Fruit fly (Drosophila melanogaster) whole organism, wandering third instar larva: ENCODE results near the gene CG31230.

Source experiments
- Abd-B ChIP-seq: fragments of >200 bp; optimal IDR thresholded peaks from 2 replicates; lab custom pipeline; 2017; ENCODE audit warnings: missing biosample characterization, missing genetic modification characterization
- CG32264 ChIP-seq: fragments of 200-800 bp; sonication (Bioruptor generic); optimal IDR thresholded peaks from 2 replicates; lab custom pipeline; 2016; ENCODE audit warnings: missing biosample characterization, missing genetic modification characterization
- CG9705 ChIP-seq: fragments of 200-800 bp; sonication (Bioruptor generic); optimal IDR thresholded peaks from 2 replicates; lab custom pipeline; 2018; ENCODE audit warnings: missing biosample characterization, mild to moderate bottlenecking, missing genetic modification characterization
- CrebA ChIP-seq: fragments of 200-800 bp; sonication (Bioruptor generic); optimal IDR thresholded peaks from 2 replicates; lab custom pipeline; 2016; ENCODE audit warnings: missing biosample characterization, mild to moderate bottlenecking, missing genetic modification characterization, borderline replicate concordance
- Dfd ChIP-seq: fragments of >200 bp; optimal IDR thresholded peaks from 2 replicates; lab custom pipeline; 2017; ENCODE audit warnings: missing biosample characterization, missing genetic modification characterization
- Dif ChIP-seq: fragments of 200-275, 200-300 bp; sonication (Bioruptor generic); optimal IDR thresholded peaks from 2 replicates; lab custom pipeline; 2018; ENCODE audit warnings: missing biosample characterization, missing genetic modification characterization; ENCODE audit not compliant: partially characterized antibody
- GATAd ChIP-seq: sonication (Bioruptor generic); optimal IDR thresholded peaks from 2 replicates; lab custom pipeline; 2016; ENCODE audit warnings: missing biosample characterization, missing genetic modification characterization
- HLH106 ChIP-seq: fragments of 200-800 bp; optimal IDR thresholded peaks from 3 replicates; lab custom pipeline; 2019; ENCODE audit warnings: missing biosample characterization, mild to moderate bottlenecking, missing genetic modification characterization, moderate library complexity
- Hnf4 ChIP-seq: fragments of 200-800 bp; sonication (Bioruptor generic); optimal IDR thresholded peaks from 2 replicates; lab custom pipeline; 2016; ENCODE audit warnings: missing biosample characterization, mild to moderate bottlenecking, missing genetic modification characterization
- Hr78 ChIP-seq: fragments of >200 bp; optimal IDR thresholded peaks from 2 replicates; lab custom pipeline; 2017; ENCODE audit warnings: missing biosample characterization, missing genetic modification characterization
- Hr83 ChIP-seq: fragments of 200-300 bp; sonication (Bioruptor generic); optimal IDR thresholded peaks from 2 replicates; lab custom pipeline; 2016; ENCODE audit warnings: missing biosample characterization, mild to moderate bottlenecking, missing genetic modification characterization, moderate library complexity; ENCODE audit not compliant: poor library complexity, severe bottlenecking
- Mio ChIP-seq: sonication (Bioruptor generic); optimal IDR thresholded peaks from 2 replicates; lab custom pipeline; 2016; ENCODE audit warnings: missing biosample characterization, missing genetic modification characterization
- OdsH ChIP-seq: fragments of 200-800 bp; sonication (Bioruptor generic); optimal IDR thresholded peaks from 2 replicates; lab custom pipeline; 2016; ENCODE audit warnings: missing biosample characterization, mild to moderate bottlenecking, missing genetic modification characterization
- Rel ChIP-seq, 2 experiments: fragments of 200-800 bp; sonication (Bioruptor generic) in 1 of 2; optimal IDR thresholded peaks; 2 replicates in 1 of 2; 3 replicates in 1 of 2; lab custom pipeline; 2016 to 2019; ENCODE audit warnings: mild to moderate bottlenecking in 2 of 2, missing biosample characterization in 2 of 2, missing genetic modification characterization in 2 of 2, moderate library complexity in 1 of 2
- Vsx2 ChIP-seq: fragments of 200-300, 225-300 bp; sonication (Bioruptor generic); optimal IDR thresholded peaks from 2 replicates; lab custom pipeline; 2018; ENCODE audit warnings: missing biosample characterization, missing genetic modification characterization; ENCODE audit not compliant: partially characterized antibody
- dl ChIP-seq, 2 experiments: fragments of 175-275, 200-275 bp in 1 of 2; fragments of 200-275 bp in 1 of 2; sonication (Bioruptor generic); optimal IDR thresholded peaks; lab custom pipeline; 2018; ENCODE audit warnings: mild to moderate bottlenecking in 2 of 2, missing biosample characterization in 2 of 2, missing genetic modification characterization in 2 of 2, moderate library complexity in 2 of 2; ENCODE audit not compliant: partially characterized antibody in 2 of 2, insufficient read depth in 1 of 2
- dmrt93B ChIP-seq: fragments of 200-800 bp; sonication (Bioruptor generic); optimal IDR thresholded peaks from 2 replicates; lab custom pipeline; 2018; ENCODE audit warnings: missing biosample characterization, mild to moderate bottlenecking, missing genetic modification characterization
- dsf ChIP-seq: sonication (Bioruptor generic); optimal IDR thresholded peaks from 2 replicates; lab custom pipeline; 2016; ENCODE audit warnings: missing biosample characterization, missing genetic modification characterization, borderline replicate concordance
- ey ChIP-seq: fragments of 200-800 bp; sonication (Bioruptor generic); optimal IDR thresholded peaks from 2 replicates; lab custom pipeline; 2016; ENCODE audit warnings: missing biosample characterization, missing genetic modification characterization
- h ChIP-seq: fragments of 200-800 bp; sonication (Bioruptor generic); optimal IDR thresholded peaks from 3 replicates; lab custom pipeline; 2016; ENCODE audit warnings: missing biosample characterization, mild to moderate bottlenecking, missing genetic modification characterization
- jim ChIP-seq: fragments of 175-275, 200-325 bp; sonication (Bioruptor generic); optimal IDR thresholded peaks from 2 replicates; lab custom pipeline; 2016; ENCODE audit warnings: missing biosample characterization, mild to moderate bottlenecking, missing genetic modification characterization
- lola ChIP-seq: fragments of >200 bp; optimal IDR thresholded peaks from 2 replicates; lab custom pipeline; 2017; ENCODE audit warnings: missing biosample characterization, missing genetic modification characterization
- psq ChIP-seq: fragments of 200-800 bp; sonication (Bioruptor generic); optimal IDR thresholded peaks from 3 replicates; lab custom pipeline; 2017; ENCODE audit warnings: missing biosample characterization, mild to moderate bottlenecking, missing genetic modification characterization, moderate library complexity
- rgr ChIP-seq: fragments of 200-800 bp; sonication (Bioruptor generic); optimal IDR thresholded peaks from 3 replicates; lab custom pipeline; 2016; ENCODE audit warnings: missing biosample characterization, mild to moderate bottlenecking, missing genetic modification characterization
- sage ChIP-seq: fragments of 200-800 bp; sonication (Bioruptor generic); optimal IDR thresholded peaks from 2 replicates; lab custom pipeline; 2016; ENCODE audit warnings: missing biosample characterization, mild to moderate bottlenecking, missing genetic modification characterization
- sv ChIP-seq: fragments of 200-800 bp; sonication (Bioruptor generic); optimal IDR thresholded peaks from 3 replicates; lab custom pipeline; 2016; ENCODE audit warnings: missing biosample characterization, missing genetic modification characterization
- tai ChIP-seq: sonication (Bioruptor generic); optimal IDR thresholded peaks from 2 replicates; lab custom pipeline; 2016; ENCODE audit warnings: missing biosample characterization, missing genetic modification characterization
- usp ChIP-seq: fragments of >200 bp; optimal IDR thresholded peaks from 2 replicates; lab custom pipeline; 2017; ENCODE audit warnings: missing biosample characterization, missing genetic modification characterization
- woc ChIP-seq: sonication (Bioruptor generic); optimal IDR thresholded peaks from 2 replicates; lab custom pipeline; 2016; ENCODE audit warnings: missing biosample characterization, mild to moderate bottlenecking, missing genetic modification characterization

Gene CG31230

dm6 chr3R:18681054-18681453 lies 9.6 kb downstream of the CG31230 start:
- TF ChIP-seq jim (GFP tag; lab: Kevin White, UChicago) (no peak), GATAd (no peak), dmrt93B (GFP tag; lab: Kevin White, UChicago) (no peak), Abd-B (no peak), HLH106 (tag; lab: Kevin White, UChicago) (no peak)

dm6 chr3R:18692619-18693018 lies 21.1 kb downstream of the CG31230 start, which contains the start of gene Muc91C:
Gene Muc91C, minus strand, starts transcription at chr3R:18692719.
- TF ChIP-seq CG32264 (GFP tag; lab: Kevin White, UChicago) (no peak), sage (GFP tag; lab: Kevin White, UChicago) (no peak), CrebA (no peak), Dfd (no peak), GATAd (no peak), dsf (GFP tag; lab: Kevin White, UChicago) (no peak), ey (GFP tag; lab: Kevin White, UChicago) (no peak), Rel (GFP tag; optimal IDR thresholded peaks at IDR 0.05; lab: Kevin White, UChicago) (no peak), Rel (tag; optimal IDR thresholded peaks at IDR 0.05; lab: Kevin White, UChicago) (no peak), sv (GFP tag; lab: Kevin White, UChicago) (no peak), Hnf4 (GFP tag; lab: Kevin White, UChicago) (no peak), Abd-B (no peak), usp (GFP tag; lab: Kevin White, UChicago) (no peak), rgr (GFP tag; lab: Kevin White, UChicago) (no peak), HLH106 (tag; lab: Kevin White, UChicago) (no peak), lola (GFP tag; lab: Kevin White, UChicago) (no peak), woc (GFP tag; lab: Kevin White, UChicago) (no peak), CG9705 (GFP tag; lab: Kevin White, UChicago) (no peak), jim (GFP tag; lab: Kevin White, UChicago) (no peak), Hr83 (no peak)

- TF ChIP-seq h (GFP tag; lab: Kevin White, UChicago) (no peak), Vsx2 (GFP tag; lab: Kevin White, UChicago) (no peak), tai (GFP tag; lab: Kevin White, UChicago) (no peak), sv (GFP tag; lab: Kevin White, UChicago) (no peak), CG9705 (GFP tag; lab: Kevin White, UChicago) (no peak), Dif (GFP tag; lab: Kevin White, UChicago) (no peak), Hr83 (no peak), CG32264 (GFP tag; lab: Kevin White, UChicago) (no peak), lola (GFP tag; lab: Kevin White, UChicago) (no peak), usp (GFP tag; lab: Kevin White, UChicago) (no peak), dmrt93B (GFP tag; lab: Kevin White, UChicago) (no peak), Hnf4 (GFP tag; lab: Kevin White, UChicago) (no peak), OdsH (GFP tag; lab: Kevin White, UChicago) (no peak), psq (no peak), dsf (GFP tag; lab: Kevin White, UChicago) (no peak), Hr78 (GFP tag; lab: Kevin White, UChicago) (no peak)
Measured at dm6 chr3R:18693611-18694010, 22.1 kb downstream of the CG31230 start, which contains the start of gene CG14300. Gene CG14300, minus strand, starts transcription at chr3R:18693711.

- no peak for TF ChIP-seq Mio
Measured at dm6 chr3R:18694952-18695351, 23.5 kb downstream of the CG31230 start, which contains the start of gene CG34282. Gene CG34282, plus strand, starts transcription at chr3R:18695252.

- TF ChIP-seq dl (GFP tag; optimal IDR thresholded peaks at IDR 0.05; lab: Kevin White, UChicago; ENCODE audit: insufficient read depth in 1 of 2, partially characterized antibody in 2 of 2) (no peak), Hr78 (GFP tag; lab: Kevin White, UChicago) (no peak)
- TF ChIP-seq, all 38 proteins: peak for 0
Measured at dm6 chr3R:18698855-18699569, 27.5 kb downstream of the CG31230 start.
